Fruit fly (Drosophila melanogaster) whole organism, pupa: Measurements from ENCODE around the gene wntD.

ENCODE experiments used
- CG10348 ChIP-seq: fragments of 200-800 bp; sonication (Bioruptor generic); IDR thresholded peaks from 2 replicates; pipeline ENCODE4 v1.3.6; 2022; ENCODE audit warnings: missing biosample characterization, missing genetic modification characterization
- CG12605 ChIP-seq: fragments of 200-800 bp; sonication (Bioruptor generic); IDR thresholded peaks from 2 replicates; pipeline ENCODE4 v1.3.6; 2022; ENCODE audit warnings: missing biosample characterization, missing genetic modification characterization
- CG13204 ChIP-seq: fragments of 200-800 bp; sonication (Bioruptor generic); optimal IDR thresholded peaks from 2 replicates; lab custom pipeline; 2018; ENCODE audit warnings: missing biosample characterization, mild to moderate bottlenecking, missing genetic modification characterization, moderate library complexity
- CG14655 ChIP-seq: fragments of 200-800 bp; sonication (Bioruptor generic); optimal IDR thresholded peaks from 3 replicates; lab custom pipeline; 2017; ENCODE audit warnings: mild to moderate bottlenecking, missing biosample characterization, missing genetic modification reagents, missing genetic modification characterization
- CG17806 ChIP-seq: fragments of 200-800 bp; sonication (Bioruptor generic); optimal IDR thresholded peaks from 2 replicates; lab custom pipeline; 2018; ENCODE audit warnings: missing biosample characterization, mild to moderate bottlenecking, missing genetic modification characterization, moderate library complexity
- CG32121 ChIP-seq: fragments of 200-800 bp; sonication (Bioruptor generic); IDR thresholded peaks from 2 replicates; pipeline ENCODE4 v1.3.6; 2022; ENCODE audit warnings: missing biosample characterization, missing genetic modification characterization
- CG34367 ChIP-seq: fragments of 200-800 bp; sonication (Bioruptor generic); optimal IDR thresholded peaks from 2 replicates; lab custom pipeline; 2018; ENCODE audit warnings: missing biosample characterization, mild to moderate bottlenecking, missing genetic modification characterization
- CG4496 ChIP-seq: fragments of 200-800 bp; sonication (Bioruptor generic); IDR thresholded peaks from 3 replicates; pipeline ENCODE4 v1.3.6; 2022; ENCODE audit warnings: missing biosample characterization, missing genetic modification characterization
- CG8159 ChIP-seq: fragments of 200-800 bp; sonication (Bioruptor generic); optimal IDR thresholded peaks from 3 replicates; lab custom pipeline; 2018; ENCODE audit warnings: missing biosample characterization, mild to moderate bottlenecking, missing genetic modification characterization, moderate library complexity
- CG8301 ChIP-seq: fragments of 200-800 bp; sonication (Bioruptor generic); optimal IDR thresholded peaks from 2 replicates; lab custom pipeline; 2018; ENCODE audit warnings: missing biosample characterization, mild to moderate bottlenecking, missing genetic modification characterization
- CG9948 ChIP-seq: fragments of 200-800 bp; sonication (Bioruptor generic); optimal IDR thresholded peaks from 2 replicates; lab custom pipeline; 2018; ENCODE audit warnings: missing biosample characterization, mild to moderate bottlenecking, missing genetic modification characterization, moderate library complexity
- D1 ChIP-seq: fragments of 200-800 bp; sonication (Bioruptor generic); optimal IDR thresholded peaks from 2 replicates; lab custom pipeline; 2018; ENCODE audit warnings: missing biosample characterization, mild to moderate bottlenecking, missing genetic modification characterization, moderate library complexity
- EcR ChIP-seq: fragments of 200-800 bp; sonication (Bioruptor generic); optimal IDR thresholded peaks from 3 replicates; lab custom pipeline; 2019; ENCODE audit warnings: missing biosample characterization, missing genetic modification characterization, mild to moderate bottlenecking, moderate library complexity, missing genetic modification reagents
- Ets98B ChIP-seq: fragments of 200-800 bp; sonication (Bioruptor generic); IDR thresholded peaks from 2 replicates; pipeline ENCODE4 v1.3.6; 2022; ENCODE audit warnings: missing biosample characterization, missing genetic modification characterization
- Pif1A ChIP-seq: fragments of 200-800 bp; sonication (Bioruptor generic); optimal IDR thresholded peaks from 3 replicates; lab custom pipeline; 2016; ENCODE audit warnings: missing biosample characterization, missing genetic modification characterization
- Pif1B ChIP-seq: fragments of 200-800 bp; sonication (Bioruptor generic); optimal IDR thresholded peaks from 3 replicates; lab custom pipeline; 2016; ENCODE audit warnings: missing biosample characterization, missing genetic modification characterization
- Snoo ChIP-seq: fragments of 200-800 bp; sonication (Bioruptor generic); optimal IDR thresholded peaks from 3 replicates; lab custom pipeline; 2017; ENCODE audit warnings: missing biosample characterization, mild to moderate bottlenecking, missing genetic modification characterization, inconsistent platforms
- fd96Ca ChIP-seq: fragments of 200-800 bp; sonication (Bioruptor generic); IDR thresholded peaks from 3 replicates; pipeline ENCODE4 v1.3.6; 2022; ENCODE audit warnings: missing biosample characterization, missing genetic modification characterization
- rn ChIP-seq: fragments of 200-800 bp; sonication (Bioruptor generic); IDR thresholded peaks from 2 replicates; pipeline ENCODE4 v1.3.6; 2022; ENCODE audit warnings: missing biosample characterization, missing genetic modification characterization

The wntD gene

dm6 chr3R:13298114-13298818, 5.3 kb upstream of the wntD start, which contains the start of gene CG8774:
CG8774 (plus strand) TSS chr3R:13298768.
- TF ChIP-seq CG34367 (tag; lab: Kevin White, UChicago) (no peak), CG8159 (tag; lab: Kevin White, UChicago) (no peak), CG32121 (GFP tag; lab: Robert Waterston, UW) (no peak), EcR (GFP tag; lab: Kevin White, UChicago) (no peak), CG13204 (no peak), CG14655 (GFP tag; lab: Kevin White, UChicago) (no peak), D1 (no peak), CG17806 (tag; lab: Kevin White, UChicago) (no peak), Pif1A (GFP tag; lab: Kevin White, UChicago) (no peak), fd96Ca (no peak), Pif1B (GFP tag; lab: Kevin White, UChicago) (no peak), CG10348 (no peak)

dm6 chr3R:13294461-13294860, 1.5 kb upstream of the wntD start, which contains the start of gene CG8773:
CG8773 (plus strand) TSS chr3R:13294748.
- no peak for TF ChIP-seq Ets98B (GFP tag; lab: Robert Waterston, UW)
- TF ChIP-seq EcR (GFP tag; lab: Kevin White, UChicago), result no peak
- no peak for TF ChIP-seq CG32121 (GFP tag; lab: Robert Waterston, UW)
- TF ChIP-seq CG34367 (tag; lab: Kevin White, UChicago), result no peak
- TF ChIP-seq CG8301, result no peak
- no peak for TF ChIP-seq CG8159 (tag; lab: Kevin White, UChicago)
- no peak for TF ChIP-seq D1
- no peak for TF ChIP-seq CG13204

dm6 chr3R:13290329-13290728, 2.7 kb downstream of the wntD start, which contains the start of gene Osi22:
Osi22 (plus strand) TSS chr3R:13290629.
- TF ChIP-seq rn (GFP tag; lab: Robert Waterston, UW) (no peak), CG10348 (no peak), Ets98B (GFP tag; lab: Robert Waterston, UW) (no peak)

dm6 chr3R:13288763-13289312, 4.2 kb downstream of the wntD start, which contains the start of gene apn:
apn (minus strand) TSS chr3R:13288813.
- TF ChIP-seq CG34367 (tag; lab: Kevin White, UChicago), result no peak
- no peak for TF ChIP-seq EcR (GFP tag; lab: Kevin White, UChicago)

dm6 chr3R:13286118-13286579, 6.8 kb downstream of the wntD start, which contains the start of gene CG15888:
CG15888 (minus strand) TSS chr3R:13286529.
- TF ChIP-seq CG4496 (GFP tag; lab: Robert Waterston, UW) (no peak), CG9948 (tag; lab: Kevin White, UChicago) (no peak), rn (GFP tag; lab: Robert Waterston, UW) (no peak), CG8159 (tag; lab: Kevin White, UChicago) (no peak), fd96Ca (no peak), CG13204 (no peak), CG34367 (tag; lab: Kevin White, UChicago) (no peak), CG10348 (no peak), CG12605 (GFP tag; lab: Robert Waterston, UW) (no peak), Pif1A (GFP tag; lab: Kevin White, UChicago) (no peak), CG17806 (tag; lab: Kevin White, UChicago) (no peak), D1 (no peak), Ets98B (GFP tag; lab: Robert Waterston, UW) (no peak), Snoo (no peak), EcR (GFP tag; lab: Kevin White, UChicago) (no peak), CG14655 (GFP tag; lab: Kevin White, UChicago) (no peak)

dm6 chr3R:13285110-13285509, 7.9 kb downstream of the wntD start:
- TF ChIP-seq CG17806 (tag; lab: Kevin White, UChicago) (no peak), Pif1B (GFP tag; lab: Kevin White, UChicago) (no peak), CG14655 (GFP tag; lab: Kevin White, UChicago) (no peak), CG9948 (tag; lab: Kevin White, UChicago) (no peak), Pif1A (GFP tag; lab: Kevin White, UChicago) (no peak), EcR (GFP tag; lab: Kevin White, UChicago) (no peak), CG32121 (GFP tag; lab: Robert Waterston, UW) (no peak), CG10348 (no peak), Ets98B (GFP tag; lab: Robert Waterston, UW) (no peak), CG34367 (tag; lab: Kevin White, UChicago) (no peak), rn (GFP tag; lab: Robert Waterston, UW) (no peak), CG4496 (GFP tag; lab: Robert Waterston, UW) (no peak), CG12605 (GFP tag; lab: Robert Waterston, UW) (no peak), CG13204 (no peak)
- TF ChIP-seq, all 21 proteins: peak for 0

- TF ChIP-seq CG4496 (GFP tag; lab: Robert Waterston, UW) (0 out of 3 replicates have a peak, but pooled peaks have one; percentile 12), EcR (GFP tag; lab: Kevin White, UChicago) (no peak)
- TF ChIP-seq, all 21 proteins: peak for 1
Measured at dm6 chr3R:13279419-13279818, 13.6 kb downstream of the wntD start, which contains the start of gene CG8630. CG8630 (plus strand) TSS chr3R:13279721.
